Fruit fly (Drosophila melanogaster): ENCODE measurements around the gene CG3246.
A peak's percentile ranks its signal among the peaks of the same experiment; 100 is the strongest.

CG3246 gene

dm6 chr2L:3475948-3476347 lies 14.2 kb upstream of the CG3246 start (continued):
- TF ChIP-seq fd64A (GFP tag; optimal IDR thresholded peaks at IDR 0.05), result no peak
- TF ChIP-seq ewg (GFP tag; optimal IDR thresholded peaks at IDR 0.05), result no peak
- peak; percentile 66 for TF ChIP-seq CG13424 (tag; optimal IDR thresholded peaks at IDR 0.05)
- TF ChIP-seq CG12299 (tag; optimal IDR thresholded peaks at IDR 0.05), result no peak
- peak in 1 of 2 experiments; percentile 81 for TF ChIP-seq Hr51 (GFP tag; optimal IDR thresholded peaks at IDR 0.05)
- peak; percentile 20 for TF ChIP-seq Camta (GFP tag; optimal IDR thresholded peaks at IDR 0.05)
- peak; percentile 65 for TF ChIP-seq fd96Cb (tag; optimal IDR thresholded peaks at IDR 0.05)
- TF ChIP-seq disco-r (GFP tag; optimal IDR thresholded peaks at IDR 0.05), result peak; percentile 8
- TF ChIP-seq peb (GFP tag; IDR thresholded peaks at IDR 0.05), result no peak
- TF ChIP-seq zfh2 (GFP tag; optimal IDR thresholded peaks at IDR 0.05), result peak; percentile 56
- peak; percentile 19 for TF ChIP-seq CG14710 (tag; optimal IDR thresholded peaks at IDR 0.05)
- TF ChIP-seq ci (GFP tag; IDR thresholded peaks at IDR 0.05), result peak; percentile 40
- peak; percentile 39; the same call in 1 of the 2 replicates for TF ChIP-seq Xrp1 (GFP tag; IDR thresholded peaks at IDR 0.05)
- TF ChIP-seq HLHmδ (GFP tag; optimal IDR thresholded peaks at IDR 0.05), result no peak
- peak; percentile 58 for TF ChIP-seq CG6689 (GFP tag; IDR thresholded peaks at IDR 0.05)
- TF ChIP-seq CG4707 (GFP tag; optimal IDR thresholded peaks at IDR 0.05), result no peak
- peak; percentile 10 for TF ChIP-seq CG9609 (GFP tag; optimal IDR thresholded peaks at IDR 0.05)
- peak; percentile 81 for TF ChIP-seq CG7839 (tag; optimal IDR thresholded peaks at IDR 0.05)
- peak; percentile 33 for TF ChIP-seq run (tag; optimal IDR thresholded peaks at IDR 0.05)
- TF ChIP-seq gt (GFP tag; IDR thresholded peaks at IDR 0.05), result no peak
- no peak for TF ChIP-seq sna (GFP tag; IDR thresholded peaks at IDR 0.05; ENCODE audit: partially characterized antibody)
- no peak for TF ChIP-seq CG15514 (GFP tag; optimal IDR thresholded peaks at IDR 0.05)
- no peak for TF ChIP-seq ash1 (GFP tag; optimal IDR thresholded peaks at IDR 0.05)
- TF ChIP-seq so (GFP tag; IDR thresholded peaks at IDR 0.05), result no peak
- no peak for TF ChIP-seq pb (GFP tag; optimal IDR thresholded peaks at IDR 0.05)
- peak; percentile 57 for TF ChIP-seq unpg (GFP tag; optimal IDR thresholded peaks at IDR 0.05)
- no peak for TF ChIP-seq repo (GFP tag; optimal IDR thresholded peaks at IDR 0.05)
- TF ChIP-seq CG10209 (GFP tag; optimal IDR thresholded peaks at IDR 0.05), result peak; percentile 62
- TF ChIP-seq otp (GFP tag; IDR thresholded peaks at IDR 0.05), result no peak
- no peak for TF ChIP-seq tna (GFP tag; IDR thresholded peaks at IDR 0.05; ENCODE audit: partially characterized antibody)
- no peak for TF ChIP-seq hbn (GFP tag; IDR thresholded peaks at IDR 0.05; ENCODE audit: partially characterized antibody)
- no peak for TF ChIP-seq CG5953 (GFP tag; IDR thresholded peaks at IDR 0.05)
- TF ChIP-seq CG12659 (GFP tag; optimal IDR thresholded peaks at IDR 0.05), result peak; percentile 70
- no peak for TF ChIP-seq trh (GFP tag; optimal IDR thresholded peaks at IDR 0.05)
- TF ChIP-seq CG7745 (tag; optimal IDR thresholded peaks at IDR 0.05), result no peak
- no peak for TF ChIP-seq cas (GFP tag; IDR thresholded peaks at IDR 0.05)
- TF ChIP-seq CG12236 (GFP tag; optimal IDR thresholded peaks at IDR 0.05), result no peak
- TF ChIP-seq CoRest (tag; optimal IDR thresholded peaks at IDR 0.05), result peak; percentile 80
- peak; percentile 58 for TF ChIP-seq Six4 (GFP tag; optimal IDR thresholded peaks at IDR 0.05)
- TF ChIP-seq CG34224 (GFP tag; IDR thresholded peaks at IDR 0.05; ENCODE audit: partially characterized antibody), result no peak
- TF ChIP-seq Side (GFP tag; optimal IDR thresholded peaks at IDR 0.05), result peak; percentile 17
- TF ChIP-seq ems (GFP tag; optimal IDR thresholded peaks at IDR 0.05), result peak; percentile 16
- TF ChIP-seq crc (GFP tag; optimal IDR thresholded peaks at IDR 0.05), result no peak
- no peak for TF ChIP-seq CG31365 (tag; optimal IDR thresholded peaks at IDR 0.05)
- TF ChIP-seq lola (GFP tag; optimal IDR thresholded peaks at IDR 0.05), result peak in 1 of 3 experiments; percentile 7
- TF ChIP-seq ttk (GFP tag; IDR thresholded peaks at IDR 0.05), result 0 out of 2 replicates have a peak, but pooled peaks have one; percentile 37
- TF ChIP-seq CG3847 (GFP tag; IDR thresholded peaks at IDR 0.05), result peak; percentile 52
- no peak for TF ChIP-seq CG9797 (GFP tag; optimal IDR thresholded peaks at IDR 0.05)
- TF ChIP-seq CG17568 (GFP tag; optimal IDR thresholded peaks at IDR 0.05), result peak; percentile 66
- peak; percentile 48 for TF ChIP-seq CG10274 (GFP tag; optimal IDR thresholded peaks at IDR 0.05)
